Worm (Caenorhabditis elegans) whole organism, L4 larva: ENCODE data around the gene chst-1.
A peak's percentile ranks its signal among the peaks of the same experiment; 100 is the strongest.

ENCODE experiments used
- D1046.2 ChIP-seq: fragments of 200-800 bp; sonication (Bioruptor generic); IDR thresholded peaks from 2 replicates; pipeline ENCODE4 v1.3.6; 2022; ENCODE audit warnings: missing genetic modification characterization, missing compliant biosample characterization
- F44E2.7 ChIP-seq: fragments of 200-800 bp; sonication (Bioruptor generic); IDR thresholded peaks from 2 replicates; pipeline ENCODE4 v2.1.2; 2022; ENCODE audit warnings: missing genetic modification characterization, missing compliant biosample characterization
- Y105C5A.15 ChIP-seq: fragments of 200-800 bp; sonication (Bioruptor generic); IDR thresholded peaks from 2 replicates; pipeline ENCODE4 v1.3.6; 2022; ENCODE audit warnings: missing genetic modification characterization, missing compliant biosample characterization
- Y75B8A.6 ChIP-seq: fragments of 200-800 bp; sonication (Bioruptor generic); IDR thresholded peaks from 2 replicates; pipeline ENCODE4 v1.3.6; 2022; ENCODE audit warnings: missing genetic modification reagents, missing genetic modification characterization, missing compliant biosample characterization
- aha-1 ChIP-seq: fragments of 150-350 bp; peaks from one replicate; lab custom pipeline; 2014; ENCODE audit warnings: missing biosample characterization, missing genetic modification characterization
- arid-1 ChIP-seq: fragments of 200-800 bp; sonication (Bioruptor generic); conservative IDR thresholded peaks from 2 replicates; pipeline ENCODE4 v1.3.6; 2022; ENCODE audit warnings: missing genetic modification reagents, missing genetic modification characterization, missing compliant biosample characterization
- ceh-28 ChIP-seq: fragments of 150-350 bp; optimal IDR thresholded peaks from 2 replicates; lab custom pipeline; 2014; ENCODE audit warnings: missing biosample characterization, missing genetic modification reagents, missing genetic modification characterization
- ceh-44 ChIP-seq: fragments of 200-800 bp; sonication (Bioruptor generic); IDR thresholded peaks from 2 replicates; pipeline ENCODE4 v1.3.6; 2022; ENCODE audit warnings: missing genetic modification reagents, missing genetic modification characterization, missing compliant biosample characterization
- ces-1 ChIP-seq: fragments of 150-350 bp; sonication (generic microtip); optimal IDR thresholded peaks from 4 replicates; lab custom pipeline; 2014; ENCODE audit warnings: missing biosample characterization, missing genetic modification reagents, missing genetic modification characterization
- ctbp-1 ChIP-seq: fragments of 200-800 bp; sonication (Bioruptor generic); IDR thresholded peaks from 2 replicates; pipeline ENCODE4 v1.3.6; 2022; ENCODE audit warnings: missing genetic modification reagents, missing genetic modification characterization, missing compliant biosample characterization
- daf-12 ChIP-seq: fragments of 150-350 bp; optimal IDR thresholded peaks from 2 replicates; lab custom pipeline; 2014; ENCODE audit warnings: missing biosample characterization, missing genetic modification reagents, missing genetic modification characterization
- daf-16 ChIP-seq, 3 experiments: sonication (generic microtip); optimal IDR thresholded peaks; 2 replicates each; lab custom pipeline; 2016 to 2017; ENCODE audit warnings: missing genetic modification characterization in 3 of 3, missing genetic modification reagents in 3 of 3, mild to moderate bottlenecking in 2 of 3, missing compliant biosample characterization in 2 of 3, missing biosample characterization in 1 of 3, moderate library complexity in 1 of 3
- fos-1 ChIP-seq: fragments of 150-350 bp; optimal IDR thresholded peaks from 2 replicates; lab custom pipeline; 2014; ENCODE audit warnings: missing biosample characterization, missing genetic modification characterization
- gei-8 ChIP-seq: fragments of 200-800 bp; sonication (Bioruptor generic); optimal IDR thresholded peaks from 2 replicates; lab custom pipeline; 2018; ENCODE audit warnings: mild to moderate bottlenecking, missing genetic modification characterization, missing compliant biosample characterization
- hif-1 ChIP-seq, 2 experiments: sonication (generic microtip); optimal IDR thresholded peaks; 2 replicates each; lab custom pipeline; 2016 to 2017; ENCODE audit warnings: missing compliant biosample characterization in 2 of 2, missing genetic modification characterization in 2 of 2, missing genetic modification reagents in 2 of 2, missing genotype in 2 of 2, mild to moderate bottlenecking in 1 of 2
- hlh-11 ChIP-seq: fragments of 200-800 bp; sonication (Bioruptor generic); optimal IDR thresholded peaks from 2 replicates; lab custom pipeline; 2018; ENCODE audit warnings: mild to moderate bottlenecking, missing genetic modification characterization, missing compliant biosample characterization
- hlh-30 ChIP-seq: sonication (generic microtip); optimal IDR thresholded peaks from 2 replicates; lab custom pipeline; 2017; ENCODE audit warnings: antibody characterized with exemption, mild to moderate bottlenecking, missing genetic modification characterization, missing compliant biosample characterization; ENCODE audit not compliant: insufficient read depth
- hmg-1.1 ChIP-seq: fragments of 200-800 bp; sonication (Bioruptor generic); IDR thresholded peaks from 2 replicates; pipeline ENCODE4 v1.3.6; 2022; ENCODE audit warnings: missing genetic modification reagents, missing genetic modification characterization, missing compliant biosample characterization
- jun-1 ChIP-seq: fragments of 150-350 bp; optimal IDR thresholded peaks from 2 replicates; lab custom pipeline; 2014; ENCODE audit warnings: missing biosample characterization, missing genetic modification reagents, missing genetic modification characterization
- lin-1 ChIP-seq: fragments of 200-800 bp; sonication (Bioruptor generic); IDR thresholded peaks from 2 replicates; pipeline ENCODE4 v1.3.6; 2022; ENCODE audit warnings: missing genetic modification reagents, missing genetic modification characterization, missing compliant biosample characterization
- lin-29 ChIP-seq: fragments of 200-800 bp; sonication (Bioruptor generic); IDR thresholded peaks from 2 replicates; pipeline ENCODE4 v1.3.6; 2022; ENCODE audit warnings: missing genetic modification reagents, missing genetic modification characterization, missing compliant biosample characterization
- lin-38 ChIP-seq: fragments of 200-800 bp; sonication (Bioruptor generic); IDR thresholded peaks from 2 replicates; pipeline ENCODE4 v1.3.6; 2022; ENCODE audit warnings: missing genetic modification reagents, missing genetic modification characterization, missing compliant biosample characterization
- lin-39 ChIP-seq: fragments of 150-350 bp; optimal IDR thresholded peaks from 2 replicates; lab custom pipeline; 2014; ENCODE audit warnings: missing biosample characterization, missing genetic modification reagents, missing genetic modification characterization
- madf-5 ChIP-seq, 2 experiments: fragments of 200-800 bp; sonication (Bioruptor generic); IDR thresholded peaks; 2 replicates each; pipeline ENCODE4 v1.3.6; 2022; ENCODE audit warnings: missing compliant biosample characterization in 2 of 2, missing genetic modification characterization in 2 of 2
- mep-1 ChIP-seq: fragments of 150-350 bp; sonication (generic microtip); optimal IDR thresholded peaks from 3 replicates; lab custom pipeline; 2014; ENCODE audit warnings: missing biosample characterization, missing genetic modification characterization
- mes-2 ChIP-seq: sonication (generic microtip); optimal IDR thresholded peaks from 2 replicates; lab custom pipeline; 2016; ENCODE audit warnings: missing genotype, mild to moderate bottlenecking, missing genetic modification characterization, missing compliant biosample characterization; ENCODE audit not compliant: poor library complexity, severe bottlenecking
- mxl-2 ChIP-seq: fragments of 200-800 bp; sonication (Bioruptor generic); conservative IDR thresholded peaks from 2 replicates; pipeline ENCODE4 v1.3.6; 2022; ENCODE audit warnings: missing genetic modification reagents, missing genetic modification characterization, missing compliant biosample characterization
- mxl-3 ChIP-seq: fragments of 200-800 bp; sonication (Bioruptor generic); optimal IDR thresholded peaks from 2 replicates; lab custom pipeline; 2018; ENCODE audit warnings: mild to moderate bottlenecking, missing genetic modification characterization, missing compliant biosample characterization
- nhr-102 ChIP-seq: sonication (generic microtip); optimal IDR thresholded peaks from 2 replicates; lab custom pipeline; 2016; ENCODE audit warnings: mild to moderate bottlenecking, missing genetic modification characterization, moderate library complexity, missing compliant biosample characterization
- nhr-11 ChIP-seq: fragments of 150-350 bp; optimal IDR thresholded peaks from 2 replicates; lab custom pipeline; 2014; ENCODE audit warnings: missing biosample characterization, missing genetic modification characterization
- nhr-237 ChIP-seq: sonication (generic microtip); optimal IDR thresholded peaks from 2 replicates; lab custom pipeline; 2017; ENCODE audit warnings: missing biosample characterization, missing genetic modification characterization
- nhr-25 ChIP-seq: sonication (generic microtip); optimal IDR thresholded peaks from 2 replicates; lab custom pipeline; 2017; ENCODE audit warnings: missing genetic modification characterization, mild to moderate bottlenecking, missing compliant biosample characterization, antibody characterized with exemption, moderate library complexity, borderline replicate concordance; ENCODE audit not compliant: insufficient read depth
- nhr-6 ChIP-seq: fragments of 150-350 bp; optimal IDR thresholded peaks from 2 replicates; lab custom pipeline; 2014; ENCODE audit warnings: missing biosample characterization, missing genetic modification characterization
- nhr-76 ChIP-seq: fragments of 150-350 bp; optimal IDR thresholded peaks from 2 replicates; lab custom pipeline; 2014; ENCODE audit warnings: missing biosample characterization, missing genetic modification characterization
- nhr-77 ChIP-seq: fragments of 150-350 bp; optimal IDR thresholded peaks from 2 replicates; lab custom pipeline; 2014; ENCODE audit warnings: missing biosample characterization, missing genetic modification characterization
- rbr-2 ChIP-seq: sonication (generic microtip); optimal IDR thresholded peaks from 2 replicates; lab custom pipeline; 2016; ENCODE audit warnings: missing genotype, missing genetic modification characterization, missing compliant biosample characterization
- set-16 ChIP-seq: fragments of 200-800 bp; sonication (Bioruptor generic); IDR thresholded peaks from 2 replicates; pipeline ENCODE4 v1.3.6; 2022; ENCODE audit warnings: missing genetic modification reagents, missing genetic modification characterization, missing compliant biosample characterization
- skn-1 ChIP-seq: fragments of 150-350 bp; optimal IDR thresholded peaks from 2 replicates; lab custom pipeline; 2014; ENCODE audit warnings: missing biosample characterization, missing genetic modification characterization
- snpc-4 ChIP-seq: fragments of 150-350 bp; optimal IDR thresholded peaks from 2 replicates; lab custom pipeline; 2014; ENCODE audit warnings: missing biosample characterization, missing genetic modification characterization
- spr-1 ChIP-seq: sonication (generic microtip); optimal IDR thresholded peaks from 2 replicates; lab custom pipeline; 2016; ENCODE audit warnings: mild to moderate bottlenecking, missing genetic modification characterization, missing compliant biosample characterization
- tra-1 ChIP-seq: fragments of 200-800 bp; sonication (Bioruptor generic); IDR thresholded peaks from 2 replicates; pipeline ENCODE4 v1.3.6; 2022; ENCODE audit warnings: missing genetic modification reagents, missing genetic modification characterization, missing compliant biosample characterization
- unc-130 ChIP-seq: sonication (generic microtip); optimal IDR thresholded peaks from 2 replicates; lab custom pipeline; 2016; ENCODE audit warnings: missing genetic modification reagents, missing genetic modification characterization, missing compliant biosample characterization
- unc-62 ChIP-seq, 3 experiments: fragments of 150-350 bp in 1 of 3; sonication (generic microtip); optimal IDR thresholded peaks in 2 of 3; peaks in 1 of 3; 1 replicate in 1 of 3; 2 replicates in 2 of 3; lab custom pipeline; 2014 to 2017; ENCODE audit warnings: missing biosample characterization in 3 of 3, missing genetic modification characterization in 3 of 3, missing genetic modification reagents in 3 of 3, missing genotype in 1 of 3
- vab-7 ChIP-seq: fragments of 200-800 bp; sonication (Bioruptor generic); IDR thresholded peaks from 2 replicates; pipeline ENCODE4 v1.3.6; 2022; ENCODE audit warnings: missing genetic modification reagents, missing genetic modification characterization, missing compliant biosample characterization
- zag-1 ChIP-seq: fragments of 150-350 bp; optimal IDR thresholded peaks from 2 replicates; lab custom pipeline; 2014; ENCODE audit warnings: missing biosample characterization, missing genetic modification characterization
- zfp-2 ChIP-seq: sonication (generic microtip); optimal IDR thresholded peaks from 2 replicates; lab custom pipeline; 2016; ENCODE audit warnings: mild to moderate bottlenecking, missing genetic modification characterization, missing compliant biosample characterization
- ztf-7 ChIP-seq: fragments of 150-350 bp; optimal IDR thresholded peaks from 2 replicates; lab custom pipeline; 2014; ENCODE audit warnings: missing biosample characterization, missing genetic modification characterization

Gene chst-1

ce11 chrII:8135953-8136352 is 29.2 kb upstream of the chst-1 start:
- TF ChIP-seq unc-62 (GFP tag; optimal IDR thresholded peaks at IDR 0.05 in 1 of 2; lab: Kevin White, UChicago) (peak in 1 of 2 experiments; percentile 94), unc-62 (tag; optimal IDR thresholded peaks at IDR 0.05; lab: Kevin White, UChicago) (no peak), lin-29 (no peak), Y105C5A.15 (GFP tag; lab: Robert Waterston, UW) (no peak), aha-1 (tag; lab: Kevin White, UChicago) (no peak), nhr-237 (tag; lab: Kevin White, UChicago) (no peak), Y75B8A.6 (GFP tag; lab: Robert Waterston, UW) (no peak), zfp-2 (tag; lab: Kevin White, UChicago) (no peak), lin-1 (GFP tag; lab: Robert Waterston, UW) (no peak)

ce11 chrII:8131413-8131966 is 24.7 kb upstream of the chst-1 start:
- TF ChIP-seq ztf-7 (tag; lab: Kevin White, UChicago), result no peak
- no peak for TF ChIP-seq nhr-6
- TF ChIP-seq nhr-11 (tag; lab: Kevin White, UChicago), result peak; percentile 73
- peak; percentile 69 for TF ChIP-seq set-16 (GFP tag; lab: Robert Waterston, UW)
- TF ChIP-seq arid-1 (GFP tag; lab: Robert Waterston, UW), result no peak
- no peak for TF ChIP-seq lin-29
- TF ChIP-seq hif-1 (tag; optimal IDR thresholded peaks at IDR 0.05; lab: Kevin White, UChicago), result peak in 1 of 2 experiments; percentile 43
- TF ChIP-seq D1046.2, result 0 out of 2 replicates have a peak, but pooled peaks have one; percentile 57
- no peak for TF ChIP-seq jun-1 (tag; lab: Kevin White, UChicago)
- no peak for TF ChIP-seq F44E2.7 (GFP tag; lab: Robert Waterston, UW)
- peak; percentile 32; the same call in 1 of the 2 replicates for TF ChIP-seq lin-38
- TF ChIP-seq mxl-3 (GFP tag; lab: Kevin White, UChicago), result peak; percentile 35
- TF ChIP-seq ces-1 (GFP tag; lab: Kevin White, UChicago), result no peak
- TF ChIP-seq nhr-77 (tag; lab: Kevin White, UChicago), result peak; percentile 16
- TF ChIP-seq daf-16 (GFP tag; optimal IDR thresholded peaks at IDR 0.05; lab: Kevin White, UChicago), result peak in 1 of 2 experiments; percentile 43
- TF ChIP-seq daf-16 (tag; optimal IDR thresholded peaks at IDR 0.05; lab: Kevin White, UChicago), result no peak
- TF ChIP-seq nhr-25 (tag; lab: Kevin White, UChicago), result peak; percentile 42
- TF ChIP-seq Y105C5A.15 (GFP tag; lab: Robert Waterston, UW), result no peak
- no peak for TF ChIP-seq ceh-28 (tag; lab: Kevin White, UChicago)
- peak in 1 of 2 experiments; percentile 51 for TF ChIP-seq unc-62 (GFP tag; optimal IDR thresholded peaks at IDR 0.05 in 1 of 2; lab: Kevin White, UChicago)
- TF ChIP-seq unc-62 (tag; optimal IDR thresholded peaks at IDR 0.05; lab: Kevin White, UChicago), result no peak
- no peak for TF ChIP-seq fos-1 (tag; lab: Kevin White, UChicago)
- TF ChIP-seq mxl-2 (GFP tag; lab: Robert Waterston, UW), result 0 out of 2 replicates have a peak, but pooled peaks have one; percentile 15
- TF ChIP-seq spr-1 (tag; lab: Kevin White, UChicago), result peak; percentile 31
- TF ChIP-seq daf-12 (tag; lab: Kevin White, UChicago), result no peak
- TF ChIP-seq madf-5 (GFP tag; IDR thresholded peaks at IDR 0.05; lab: Robert Waterston, UW), result no peak
- TF ChIP-seq nhr-102, result peak; percentile 9
- peak; percentile 67 for TF ChIP-seq hmg-1.1 (GFP tag; lab: Robert Waterston, UW)
- no peak for TF ChIP-seq skn-1 (tag; lab: Kevin White, UChicago)
- peak; percentile 82; the same call in 1 of the 2 replicates for TF ChIP-seq ctbp-1
- no peak for TF ChIP-seq snpc-4 (tag; lab: Kevin White, UChicago)
- no peak for TF ChIP-seq gei-8
- no peak for TF ChIP-seq lin-39 (tag; lab: Kevin White, UChicago)
- TF ChIP-seq ceh-44 (GFP tag; lab: Robert Waterston, UW), result no peak
- TF ChIP-seq unc-130 (GFP tag; lab: Kevin White, UChicago), result no peak
- TF ChIP-seq zag-1, result no peak
- peak; percentile 49 for TF ChIP-seq hlh-11 (tag; lab: Kevin White, UChicago)
- TF ChIP-seq rbr-2 (tag; lab: Kevin White, UChicago), result peak; percentile 81
- peak; percentile 54 for TF ChIP-seq hlh-30 (tag; lab: Kevin White, UChicago)
- TF ChIP-seq mep-1 (tag; lab: Kevin White, UChicago), result peak; percentile 25
- 0 out of 2 replicates have a peak, but pooled peaks have one; percentile 15 for TF ChIP-seq tra-1 (GFP tag; lab: Robert Waterston, UW)
- TF ChIP-seq mes-2, result peak; percentile 43
- no peak for TF ChIP-seq nhr-76 (tag; lab: Kevin White, UChicago)
- no peak for TF ChIP-seq vab-7 (GFP tag; lab: Robert Waterston, UW)
- TF ChIP-seq aha-1 (tag; lab: Kevin White, UChicago), result peak; percentile 97
